Worm (Caenorhabditis elegans) whole organism, L3 larva: ENCODE data around the gene Y73B6BL.22.

Experiments used
- lin-39 ChIP-seq: fragments of 150-350 bp; optimal IDR thresholded peaks from 2 replicates; lab custom pipeline; 2018; ENCODE audit warnings: missing biosample characterization, missing genetic modification reagents, missing genetic modification characterization
- mdl-1 ChIP-seq: fragments of 150-350 bp; optimal IDR thresholded peaks from 2 replicates; lab custom pipeline; 2014; ENCODE audit warnings: missing biosample characterization, missing genetic modification characterization
- nfya-1 ChIP-seq: sonication (generic microtip); optimal IDR thresholded peaks from 2 replicates; lab custom pipeline; 2017; ENCODE audit warnings: missing genetic modification characterization, mild to moderate bottlenecking, missing compliant biosample characterization, antibody characterized with exemption, moderate library complexity; ENCODE audit not compliant: insufficient read depth
- nhr-23 ChIP-seq: fragments of 150-350 bp; optimal IDR thresholded peaks from 2 replicates; lab custom pipeline; 2014; ENCODE audit warnings: missing biosample characterization, missing genetic modification reagents, missing genetic modification characterization
- pqm-1 ChIP-seq: fragments of 150-350 bp; optimal IDR thresholded peaks from 2 replicates; lab custom pipeline; 2017; ENCODE audit warnings: missing biosample characterization, missing genetic modification characterization, inconsistent platforms

- TF ChIP-seq nfya-1 (tag; lab: Kevin White, UChicago), result no peak
- no peak for TF ChIP-seq mdl-1 (tag; lab: Kevin White, UChicago)
- TF ChIP-seq pqm-1 (tag; lab: Kevin White, UChicago), result no peak
- no peak for TF ChIP-seq lin-39 (tag; lab: Kevin White, UChicago)
- no peak for TF ChIP-seq nhr-23 (tag; lab: Kevin White, UChicago)
These were observed 38.1 kb downstream of the Y73B6BL.22 start for ce11 chrIV:6378398-6378797.
